Worm (Caenorhabditis elegans) whole organism, L1 larva: ENCODE measurements around the gene ZK669.5.
A peak's percentile ranks its signal among the peaks of the same experiment; 100 is the strongest.

ENCODE experiments used
- C04F5.9 ChIP-seq: sonication (generic microtip); optimal IDR thresholded peaks from 2 replicates; lab custom pipeline; 2016; ENCODE audit warnings: missing genetic modification characterization, missing compliant biosample characterization
- C16A3.4 ChIP-seq: fragments of 150-350 bp; optimal IDR thresholded peaks from 2 replicates; lab custom pipeline; 2014; ENCODE audit warnings: missing biosample characterization, missing genetic modification characterization
- aha-1 ChIP-seq: fragments of 150-350 bp; optimal IDR thresholded peaks from 2 replicates; lab custom pipeline; 2014; ENCODE audit warnings: missing biosample characterization, missing genetic modification characterization
- aly-2 ChIP-seq: fragments of 150-350 bp; optimal IDR thresholded peaks from 2 replicates; lab custom pipeline; 2014; ENCODE audit warnings: missing biosample characterization, missing genetic modification characterization
- ama-1 ChIP-seq: fragments of 150-350 bp; optimal IDR thresholded peaks from 2 replicates; lab custom pipeline; 2014
- blmp-1 ChIP-seq: fragments of 150-350 bp; optimal IDR thresholded peaks from 2 replicates; lab custom pipeline; 2014; ENCODE audit warnings: missing biosample characterization, missing genetic modification characterization
- ceh-63 ChIP-seq: fragments of 200-800 bp; sonication (Bioruptor generic); optimal IDR thresholded peaks from 2 replicates; lab custom pipeline; 2018; ENCODE audit warnings: mild to moderate bottlenecking, missing genetic modification characterization, missing compliant biosample characterization
- ceh-8 ChIP-seq: fragments of 200-800 bp; sonication (Bioruptor generic); optimal IDR thresholded peaks from 2 replicates; lab custom pipeline; 2018; ENCODE audit warnings: mild to moderate bottlenecking, missing genetic modification characterization, moderate library complexity, missing compliant biosample characterization
- ceh-82 ChIP-seq, 3 experiments: fragments of 150-350 bp in 1 of 3; sonication (generic microtip) in 2 of 3; optimal IDR thresholded peaks; 2 replicates each; lab custom pipeline; 2014 to 2017; ENCODE audit warnings: missing biosample characterization in 3 of 3, missing genetic modification characterization in 3 of 3
- ceh-90 ChIP-seq: sonication (generic microtip); optimal IDR thresholded peaks from 2 replicates; lab custom pipeline; 2016; ENCODE audit warnings: missing genetic modification characterization, missing compliant biosample characterization
- ces-1 ChIP-seq: fragments of 150-350 bp; optimal IDR thresholded peaks from 2 replicates; lab custom pipeline; 2014; ENCODE audit warnings: missing biosample characterization, missing genetic modification reagents, missing genetic modification characterization
- dsc-1 ChIP-seq: sonication (generic microtip); optimal IDR thresholded peaks from 2 replicates; lab custom pipeline; 2016; ENCODE audit warnings: mild to moderate bottlenecking, missing genetic modification characterization, missing compliant biosample characterization
- efl-1 ChIP-seq, 4 experiments: fragments of 150-350 bp; optimal IDR thresholded peaks in 3 of 4; peaks in 1 of 4; 1 replicate in 1 of 4; 2 replicates in 3 of 4; lab custom pipeline; 2014; ENCODE audit warnings: missing biosample characterization in 2 of 4, missing genetic modification characterization in 2 of 4, missing genetic modification reagents in 2 of 4
- egl-13 ChIP-seq: sonication (generic microtip); optimal IDR thresholded peaks from 2 replicates; lab custom pipeline; 2016; ENCODE audit warnings: missing genotype, missing genetic modification reagents, missing genetic modification characterization, missing compliant biosample characterization
- egl-27 ChIP-seq, 2 experiments: fragments of 150-350 bp in 1 of 2; sonication (generic microtip); optimal IDR thresholded peaks; 3 replicates each; lab custom pipeline; 2017 to 2018; ENCODE audit warnings: missing biosample characterization in 2 of 2, missing genetic modification characterization in 2 of 2, missing genetic modification reagents in 2 of 2
- elt-2 ChIP-seq: sonication (generic microtip); optimal IDR thresholded peaks from 2 replicates; lab custom pipeline; 2016; ENCODE audit warnings: missing genetic modification characterization, mild to moderate bottlenecking, inconsistent platforms, missing compliant biosample characterization, missing genetic modification reagents
- elt-3 ChIP-seq, 6 experiments: fragments of 150-350 bp in 1 of 6; sonication (generic microtip); optimal IDR thresholded peaks; 2 replicates each; lab custom pipeline; 2017 to 2018; ENCODE audit warnings: missing biosample characterization in 6 of 6, missing genetic modification characterization in 6 of 6, inconsistent platforms in 1 of 6
- ets-5 ChIP-seq: fragments of 200-800 bp; sonication (Bioruptor generic); IDR thresholded peaks from 2 replicates; pipeline ENCODE4 v1.3.6; 2022; ENCODE audit warnings: missing genetic modification characterization, missing compliant biosample characterization
- fkh-10 ChIP-seq: sonication (generic microtip); optimal IDR thresholded peaks from 2 replicates; lab custom pipeline; 2017; ENCODE audit warnings: missing biosample characterization, missing genetic modification reagents, missing genetic modification characterization
- grh-1 ChIP-seq: fragments of 200-800 bp; sonication (Bioruptor generic); IDR thresholded peaks from 2 replicates; pipeline ENCODE4 v1.3.6; 2022; ENCODE audit warnings: missing genetic modification reagents, missing genetic modification characterization, missing compliant biosample characterization
- isw-1 ChIP-seq: fragments of 200-800 bp; sonication (Bioruptor generic); IDR thresholded peaks from 2 replicates; pipeline ENCODE4 v1.3.6; 2022; ENCODE audit warnings: missing genetic modification characterization, missing compliant biosample characterization
- jun-1 ChIP-seq: fragments of 150-350 bp; optimal IDR thresholded peaks from 2 replicates; lab custom pipeline; 2014; ENCODE audit warnings: missing biosample characterization, missing genetic modification reagents, missing genetic modification characterization
- lin-13 ChIP-seq: fragments of 150-350 bp; optimal IDR thresholded peaks from 2 replicates; lab custom pipeline; 2014; ENCODE audit warnings: missing biosample characterization, missing genetic modification reagents, missing genetic modification characterization
- lin-14 ChIP-seq: fragments of 200-800 bp; sonication (Bioruptor generic); optimal IDR thresholded peaks from 2 replicates; lab custom pipeline; 2018; ENCODE audit warnings: mild to moderate bottlenecking, missing genetic modification characterization, moderate library complexity, missing compliant biosample characterization
- lin-15B ChIP-seq: fragments of 150-350 bp; sonication (generic microtip); optimal IDR thresholded peaks from 3 replicates; lab custom pipeline; 2014; ENCODE audit warnings: missing biosample characterization, missing genetic modification characterization
- mab-9 ChIP-seq: fragments of 200-800 bp; sonication (Bioruptor generic); IDR thresholded peaks from 2 replicates; pipeline ENCODE4 v1.3.6; 2022; ENCODE audit warnings: missing genetic modification reagents, missing genetic modification characterization, missing compliant biosample characterization
- mdl-1 ChIP-seq, 2 experiments: fragments of 150-350 bp; optimal IDR thresholded peaks; 2 replicates each; lab custom pipeline; 2014 to 2017; ENCODE audit warnings: missing biosample characterization in 2 of 2, missing genetic modification characterization in 2 of 2, inconsistent platforms in 1 of 2
- mef-2 ChIP-seq: fragments of 150-350 bp; optimal IDR thresholded peaks from 2 replicates; lab custom pipeline; 2014; ENCODE audit warnings: missing biosample characterization, missing genetic modification characterization
- nhr-20 ChIP-seq: sonication (generic microtip); optimal IDR thresholded peaks from 2 replicates; lab custom pipeline; 2016; ENCODE audit warnings: mild to moderate bottlenecking, missing genetic modification characterization, missing compliant biosample characterization
- nhr-28 ChIP-seq: fragments of 150-350 bp; optimal IDR thresholded peaks from 2 replicates; lab custom pipeline; 2014; ENCODE audit warnings: missing biosample characterization, missing genetic modification characterization
- nhr-47 ChIP-seq: sonication (generic microtip); optimal IDR thresholded peaks from 2 replicates; lab custom pipeline; 2016; ENCODE audit warnings: mild to moderate bottlenecking, missing genetic modification characterization, moderate library complexity, missing compliant biosample characterization
- nhr-71 ChIP-seq: sonication (generic microtip); optimal IDR thresholded peaks from 2 replicates; lab custom pipeline; 2016; ENCODE audit warnings: mild to moderate bottlenecking, missing genetic modification characterization, moderate library complexity, missing compliant biosample characterization
- nhr-85 ChIP-seq: sonication (generic microtip); peaks from one replicate; lab custom pipeline; 2016; ENCODE audit warnings: missing genetic modification characterization, inconsistent platforms, missing compliant biosample characterization
- rnt-1 ChIP-seq: sonication (generic microtip); optimal IDR thresholded peaks from 2 replicates; lab custom pipeline; 2016; ENCODE audit warnings: mild to moderate bottlenecking, missing genetic modification characterization, moderate library complexity, missing compliant biosample characterization
- skn-1 ChIP-seq: fragments of 150-350 bp; optimal IDR thresholded peaks from 2 replicates; lab custom pipeline; 2014; ENCODE audit warnings: missing biosample characterization, missing genetic modification characterization
- snpc-4 ChIP-seq: fragments of 150-350 bp; optimal IDR thresholded peaks from 2 replicates; lab custom pipeline; 2014; ENCODE audit warnings: missing biosample characterization, missing genetic modification characterization
- snu-23 ChIP-seq: sonication (generic microtip); optimal IDR thresholded peaks from 2 replicates; lab custom pipeline; 2016; ENCODE audit warnings: missing genetic modification characterization, missing compliant biosample characterization
- unc-62 ChIP-seq: fragments of 150-350 bp; optimal IDR thresholded peaks from 2 replicates; lab custom pipeline; 2014; ENCODE audit warnings: missing biosample characterization, missing genetic modification reagents, missing genetic modification characterization
- vab-15 ChIP-seq: sonication (generic microtip); optimal IDR thresholded peaks from 2 replicates; lab custom pipeline; 2017; ENCODE audit warnings: missing genotype, mild to moderate bottlenecking, missing genetic modification characterization, missing compliant biosample characterization

The ZK669.5 gene

ce11 chrII:7946830-7947425 is at the start of gene ZK669.5:
Gene ZK669.5, minus strand, starts transcription at chrII:7946880.
- no peak for TF ChIP-seq skn-1
- peak; percentile 12 for TF ChIP-seq egl-13
- peak; percentile 62 for TF ChIP-seq nhr-85 (tag; lab: Kevin White, UChicago)
- TF ChIP-seq blmp-1, result peak; percentile 27
- TF ChIP-seq snu-23 (GFP tag; lab: Kevin White, UChicago), result peak; percentile 7
- TF ChIP-seq ama-1, result no peak
- TF ChIP-seq lin-14 (GFP tag; lab: Kevin White, UChicago), result peak; percentile 44
- no peak for TF ChIP-seq C16A3.4 (tag; lab: Kevin White, UChicago)
- TF ChIP-seq nhr-20 (tag; lab: Kevin White, UChicago), result peak; percentile 11
- TF ChIP-seq elt-3 (tag; optimal IDR thresholded peaks at IDR 0.05; lab: Kevin White, UChicago), result peak in 1 of 6 experiments; percentile 27

ce11 chrII:7991279-7991678 is 44.6 kb upstream of the ZK669.5 start:
- TF ChIP-seq skn-1, result no peak
- peak; percentile 56 for TF ChIP-seq lin-14 (GFP tag; lab: Kevin White, UChicago)

ce11 chrII:7990192-7990591 is 43.5 kb upstream of the ZK669.5 start:
- TF ChIP-seq dsc-1, result no peak
- peak; percentile 56 for TF ChIP-seq lin-14 (GFP tag; lab: Kevin White, UChicago)
- no peak for TF ChIP-seq aly-2 (tag; lab: Kevin White, UChicago)
- peak; percentile 71 for TF ChIP-seq fkh-10 (GFP tag; lab: Kevin White, UChicago)
- TF ChIP-seq mef-2 (tag; lab: Kevin White, UChicago), result no peak
- TF ChIP-seq aha-1 (tag; lab: Kevin White, UChicago), result no peak

- TF ChIP-seq efl-1 (optimal IDR thresholded peaks at IDR 0.05; lab: Kevin White, UChicago), result no peak
- TF ChIP-seq efl-1 (GFP tag; optimal IDR thresholded peaks at IDR 0.05 in 1 of 2; lab: Kevin White, UChicago), result peak in 1 of 2 experiments; percentile 62
- no peak for TF ChIP-seq C04F5.9 (tag; lab: Kevin White, UChicago)
- no peak for TF ChIP-seq lin-15B (tag; lab: Kevin White, UChicago)
- no peak for TF ChIP-seq isw-1 (GFP tag; lab: Robert Waterston, UW)
- no peak for TF ChIP-seq C16A3.4 (tag; lab: Kevin White, UChicago)
- TF ChIP-seq dsc-1, result no peak
- TF ChIP-seq ceh-90 (tag; lab: Kevin White, UChicago), result no peak
- TF ChIP-seq lin-14 (GFP tag; lab: Kevin White, UChicago), result peak; percentile 53
- no peak for TF ChIP-seq ceh-63 (GFP tag; lab: Kevin White, UChicago)
- no peak for TF ChIP-seq jun-1
- TF ChIP-seq nhr-71, result no peak
These were observed 40.2 kb upstream of the ZK669.5 start for ce11 chrII:7986928-7987327.

ce11 chrII:7985029-7985428 is 38.3 kb upstream of the ZK669.5 start:
- no peak for TF ChIP-seq unc-62 (GFP tag; lab: Kevin White, UChicago)
- TF ChIP-seq nhr-47 (tag; lab: Kevin White, UChicago), result no peak
- TF ChIP-seq elt-2 (tag; lab: Kevin White, UChicago), result no peak
- TF ChIP-seq ceh-63 (GFP tag; lab: Kevin White, UChicago), result no peak
- no peak for TF ChIP-seq snpc-4 (tag; lab: Kevin White, UChicago)
- TF ChIP-seq ets-5, result no peak
- no peak for TF ChIP-seq ces-1 (GFP tag; lab: Kevin White, UChicago)
- no peak for TF ChIP-seq vab-15 (tag; lab: Kevin White, UChicago)
- no peak for TF ChIP-seq C04F5.9 (tag; lab: Kevin White, UChicago)
- no peak for TF ChIP-seq nhr-28
- TF ChIP-seq lin-13, result no peak
- TF ChIP-seq ceh-82 (tag; optimal IDR thresholded peaks at IDR 0.05; lab: Kevin White, UChicago), result no peak
- no peak for TF ChIP-seq dsc-1
- TF ChIP-seq grh-1 (GFP tag; lab: Robert Waterston, UW), result no peak
- no peak for TF ChIP-seq ceh-8 (GFP tag; lab: Kevin White, UChicago)
- no peak for TF ChIP-seq rnt-1 (tag; lab: Kevin White, UChicago)
- no peak for TF ChIP-seq mab-9 (GFP tag; lab: Robert Waterston, UW)
- TF ChIP-seq skn-1, result no peak
- TF ChIP-seq mdl-1 (tag; optimal IDR thresholded peaks at IDR 0.05; lab: Kevin White, UChicago), result no peak
- no peak for TF ChIP-seq egl-27 (tag; optimal IDR thresholded peaks at IDR 0.05; lab: Kevin White, UChicago)
